Worm (Caenorhabditis elegans): ENCODE measurements around the gene R11G11.16.

R11G11.16 gene

ce11 chrV:484285-484890, 40.6 kb downstream of the R11G11.16 start, which contains the start of gene nhr-212:
Gene nhr-212, plus strand, starts transcription at chrV:484857.
- no peak for TF ChIP-seq ceh-48 (tag; optimal IDR thresholded peaks at IDR 0.05)
- no peak for TF ChIP-seq ceh-14 (tag; optimal IDR thresholded peaks at IDR 0.05)
- TF ChIP-seq hlh-6 (tag; optimal IDR thresholded peaks at IDR 0.05) = no peak
- TF ChIP-seq zip-5 (tag; optimal IDR thresholded peaks at IDR 0.05) = no peak

- TF ChIP-seq sox-4 (tag; optimal IDR thresholded peaks at IDR 0.05) (no peak), ceh-19 (GFP tag; optimal IDR thresholded peaks at IDR 0.05) (no peak), pax-1 (tag; optimal IDR thresholded peaks at IDR 0.05) (no peak), elt-2 (tag; optimal IDR thresholded peaks at IDR 0.05) (peak; percentile 59), zip-5 (tag; optimal IDR thresholded peaks at IDR 0.05) (no peak), F13H6.1 (tag; optimal IDR thresholded peaks at IDR 0.05) (no peak), unc-86 (tag; optimal IDR thresholded peaks at IDR 0.05) (no peak), pat-9 (tag; optimal IDR thresholded peaks at IDR 0.05) (no peak)
Observed at ce11 chrV:483289-483795, 41.6 kb downstream of the R11G11.16 start, which contains the start of gene nhr-130. Gene nhr-130, minus strand, starts transcription at chrV:483339.

DNA sequence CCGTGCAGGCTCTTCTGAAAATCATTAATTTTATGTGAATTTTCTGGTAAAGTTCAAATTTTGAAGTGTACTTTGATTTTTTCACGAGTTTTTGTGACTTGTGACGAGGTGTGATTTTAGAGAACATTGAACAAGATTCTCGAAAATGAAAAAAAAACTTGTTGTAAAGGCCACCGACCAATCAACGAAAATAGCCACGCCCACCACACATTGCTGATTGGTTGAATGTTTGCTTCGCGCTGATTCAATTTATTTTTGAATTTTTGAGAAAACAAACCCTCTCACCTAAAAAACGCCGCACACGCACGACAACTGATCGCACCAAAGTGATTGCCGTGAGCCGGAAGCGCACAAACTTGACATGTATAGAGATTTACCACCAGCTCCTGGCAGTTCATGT, 42.1 kb downstream of the R11G11.16 start:
- peak; percentile 34 for TF ChIP-seq nfya-1 (tag; optimal IDR thresholded peaks at IDR 0.05)
- TF ChIP-seq sox-2 (GFP tag; IDR thresholded peaks at IDR 0.05) = no peak
- no peak for TF ChIP-seq unc-3 (GFP tag; conservative IDR thresholded peaks at IDR 0.05)
- no peak for TF ChIP-seq unc-3 (tag; optimal IDR thresholded peaks at IDR 0.05)
- no peak for TF ChIP-seq lim-6 (tag; optimal IDR thresholded peaks at IDR 0.05)

ce11 chrV:479046-479445, 45.9 kb downstream of the R11G11.16 start:
- TF ChIP-seq madf-2 (tag; optimal IDR thresholded peaks at IDR 0.05) (no peak), zip-5 (tag; optimal IDR thresholded peaks at IDR 0.05) (no peak), T23F11.4 (GFP tag; optimal IDR thresholded peaks at IDR 0.05) (no peak), hlh-15 (tag; optimal IDR thresholded peaks at IDR 0.05) (no peak), ceh-45 (GFP tag; IDR thresholded peaks at IDR 0.05) (no peak)

ce11 chrV:477664-478212, 47.2 kb downstream of the R11G11.16 start, which contains the start of gene nhr-55:
Gene nhr-55, plus strand, starts transcription at chrV:478162.
- TF ChIP-seq pag-3 (tag; optimal IDR thresholded peaks at IDR 0.05; ENCODE audit: borderline replicate concordance) = no peak
- TF ChIP-seq sox-4 (tag; optimal IDR thresholded peaks at IDR 0.05) = no peak
- TF ChIP-seq elt-4 (tag; optimal IDR thresholded peaks at IDR 0.05) = no peak
- TF ChIP-seq T23F11.4 (GFP tag; optimal IDR thresholded peaks at IDR 0.05) = no peak
- no peak for TF ChIP-seq zip-5 (tag; optimal IDR thresholded peaks at IDR 0.05)
- no peak for TF ChIP-seq ceh-30 (tag; optimal IDR thresholded peaks at IDR 0.05)
- TF ChIP-seq ceh-19 (GFP tag; optimal IDR thresholded peaks at IDR 0.05) = no peak
- no peak for TF ChIP-seq gmeb-2 (tag; optimal IDR thresholded peaks at IDR 0.05)
- TF ChIP-seq hlh-13 (GFP tag; optimal IDR thresholded peaks at IDR 0.05) = no peak
- TF ChIP-seq C38D4.7 (GFP tag; optimal IDR thresholded peaks at IDR 0.05) = no peak
- no peak for TF ChIP-seq ahr-1 (tag; optimal IDR thresholded peaks at IDR 0.05)
- no peak for TF ChIP-seq K09A11.1 (tag; optimal IDR thresholded peaks at IDR 0.05; ENCODE audit: insufficient read depth)
- TF ChIP-seq ceh-6 (GFP tag; optimal IDR thresholded peaks at IDR 0.05) = no peak
- TF ChIP-seq ceh-24 (tag; optimal IDR thresholded peaks at IDR 0.05) = no peak
- TF ChIP-seq K02D7.2 (tag; optimal IDR thresholded peaks at IDR 0.05) = no peak
- no peak for TF ChIP-seq unc-86 (tag; optimal IDR thresholded peaks at IDR 0.05)

Measured in whole organism, late embryonic.